Worm (Caenorhabditis elegans): ENCODE data around the gene nhr-212.

ce11 chrV:449130-449529 is 35.5 kb upstream of the nhr-212 start, which contains the start of gene srh-35:
- no peak for TF ChIP-seq W03F9.2 (tag; optimal IDR thresholded peaks at IDR 0.05)
- TF ChIP-seq him-1 (tag; optimal IDR thresholded peaks at IDR 0.05) = no peak
- TF ChIP-seq dao-5 (tag; optimal IDR thresholded peaks at IDR 0.05) = no peak
